Worm (Caenorhabditis elegans) whole organism, late embryonic: ENCODE measurements around the gene hlh-27.
"Not testable (repeated sequence)": the region's sequence is repeated elsewhere in the genome, so short reads cannot be mapped to it uniquely, and the experiment has no call there.

ENCODE experiments used
- C38D4.7 ChIP-seq: fragments of 200-800 bp; sonication (Bioruptor generic); optimal IDR thresholded peaks from 2 replicates; lab custom pipeline; 2018; ENCODE audit warnings: mild to moderate bottlenecking, missing genetic modification characterization, moderate library complexity, missing compliant biosample characterization
- F13H6.1 ChIP-seq: sonication (generic microtip); optimal IDR thresholded peaks from 2 replicates; lab custom pipeline; 2016; ENCODE audit warnings: missing genetic modification characterization, missing compliant biosample characterization
- K09A11.1 ChIP-seq: sonication (generic microtip); optimal IDR thresholded peaks from 2 replicates; lab custom pipeline; 2017; ENCODE audit warnings: antibody characterized with exemption, mild to moderate bottlenecking, missing genetic modification characterization, missing compliant biosample characterization; ENCODE audit not compliant: insufficient read depth
- T23F11.4 ChIP-seq: fragments of 200-800 bp; sonication (Bioruptor generic); optimal IDR thresholded peaks from 2 replicates; lab custom pipeline; 2018; ENCODE audit warnings: mild to moderate bottlenecking, missing genetic modification characterization, missing compliant biosample characterization
- Y22D7AL.16 ChIP-seq: sonication (generic microtip); optimal IDR thresholded peaks from 2 replicates; lab custom pipeline; 2016; ENCODE audit warnings: missing genetic modification characterization, missing compliant biosample characterization
- ama-1 ChIP-seq: fragments of 150-350 bp; optimal IDR thresholded peaks from 2 replicates; lab custom pipeline; 2014
- ceh-18 ChIP-seq: sonication (generic microtip); optimal IDR thresholded peaks from 2 replicates; lab custom pipeline; 2016; ENCODE audit warnings: missing genetic modification characterization, missing compliant biosample characterization
- ceh-19 ChIP-seq: fragments of 200-800 bp; sonication (Bioruptor generic); optimal IDR thresholded peaks from 2 replicates; lab custom pipeline; 2018; ENCODE audit warnings: mild to moderate bottlenecking, missing genetic modification characterization, missing compliant biosample characterization
- ceh-2 ChIP-seq: sonication (generic microtip); optimal IDR thresholded peaks from 2 replicates; lab custom pipeline; 2016; ENCODE audit warnings: missing genotype, missing genetic modification characterization, missing compliant biosample characterization
- ceh-22 ChIP-seq: sonication (generic microtip); optimal IDR thresholded peaks from 2 replicates; lab custom pipeline; 2017; ENCODE audit warnings: missing biosample characterization, missing genetic modification characterization
- ceh-30 ChIP-seq: fragments of 150-350 bp; optimal IDR thresholded peaks from 2 replicates; lab custom pipeline; 2014; ENCODE audit warnings: missing biosample characterization, missing genetic modification characterization
- ceh-31 ChIP-seq: sonication (generic microtip); optimal IDR thresholded peaks from 2 replicates; lab custom pipeline; 2016; ENCODE audit warnings: missing genetic modification characterization, missing compliant biosample characterization
- ceh-34 ChIP-seq: sonication (generic microtip); optimal IDR thresholded peaks from 2 replicates; lab custom pipeline; 2016; ENCODE audit warnings: mild to moderate bottlenecking, missing genetic modification characterization, missing compliant biosample characterization
- ceh-45 ChIP-seq: fragments of 200-800 bp; sonication (Bioruptor generic); IDR thresholded peaks from 2 replicates; pipeline ENCODE4 v1.3.6; 2022; ENCODE audit warnings: missing genetic modification reagents, missing genetic modification characterization, missing compliant biosample characterization
- ceh-6 ChIP-seq: fragments of 200-800 bp; sonication (Bioruptor generic); optimal IDR thresholded peaks from 2 replicates; lab custom pipeline; 2018; ENCODE audit warnings: mild to moderate bottlenecking, missing genetic modification characterization, missing compliant biosample characterization
- ceh-9 ChIP-seq: sonication (generic microtip); optimal IDR thresholded peaks from 2 replicates; lab custom pipeline; 2016; ENCODE audit warnings: mild to moderate bottlenecking, missing genetic modification characterization, inconsistent platforms, missing compliant biosample characterization
- dmd-4 ChIP-seq: sonication (generic microtip); optimal IDR thresholded peaks from 2 replicates; lab custom pipeline; 2016; ENCODE audit warnings: borderline replicate concordance, missing genetic modification characterization, missing compliant biosample characterization
- dve-1 ChIP-seq: sonication (generic microtip); optimal IDR thresholded peaks from 2 replicates; lab custom pipeline; 2017; ENCODE audit warnings: antibody characterized with exemption, mild to moderate bottlenecking, missing genetic modification characterization, missing compliant biosample characterization
- elt-2 ChIP-seq: sonication (generic microtip); optimal IDR thresholded peaks from 2 replicates; lab custom pipeline; 2016; ENCODE audit warnings: missing genetic modification reagents, missing genetic modification characterization, missing compliant biosample characterization
- elt-4 ChIP-seq: sonication (generic microtip); optimal IDR thresholded peaks from 2 replicates; lab custom pipeline; 2016; ENCODE audit warnings: missing genetic modification characterization, missing compliant biosample characterization
- fax-1 ChIP-seq: sonication (generic microtip); optimal IDR thresholded peaks from 2 replicates; lab custom pipeline; 2016; ENCODE audit warnings: missing genotype, missing genetic modification characterization, missing compliant biosample characterization
- fkh-6 ChIP-seq: sonication (generic microtip); optimal IDR thresholded peaks from 2 replicates; lab custom pipeline; 2016; ENCODE audit warnings: missing genetic modification characterization, missing compliant biosample characterization
- gmeb-2 ChIP-seq: sonication (generic microtip); optimal IDR thresholded peaks from 2 replicates; lab custom pipeline; 2016; ENCODE audit warnings: missing genetic modification characterization, inconsistent platforms, missing compliant biosample characterization
- lin-11 ChIP-seq: fragments of 200-800 bp; sonication (Bioruptor generic); optimal IDR thresholded peaks from 2 replicates; lab custom pipeline; 2018; ENCODE audit warnings: mild to moderate bottlenecking, missing genetic modification characterization, missing compliant biosample characterization
- madf-2 ChIP-seq: sonication (generic microtip); optimal IDR thresholded peaks from 2 replicates; lab custom pipeline; 2017; ENCODE audit warnings: missing genetic modification characterization, missing compliant biosample characterization
- mec-3 ChIP-seq: sonication (generic microtip); optimal IDR thresholded peaks from 2 replicates; lab custom pipeline; 2016; ENCODE audit warnings: borderline replicate concordance, missing genetic modification characterization, missing compliant biosample characterization
- nfya-1 ChIP-seq: sonication (generic microtip); optimal IDR thresholded peaks from 2 replicates; lab custom pipeline; 2017; ENCODE audit warnings: missing genetic modification characterization, mild to moderate bottlenecking, missing compliant biosample characterization, antibody characterized with exemption, moderate library complexity
- odd-2 ChIP-seq: sonication (generic microtip); optimal IDR thresholded peaks from 2 replicates; lab custom pipeline; 2017; ENCODE audit warnings: antibody characterized with exemption, mild to moderate bottlenecking, missing genetic modification characterization, missing compliant biosample characterization
- pag-3 ChIP-seq: sonication (generic microtip); optimal IDR thresholded peaks from 2 replicates; lab custom pipeline; 2016; ENCODE audit warnings: missing compliant biosample characterization, missing genetic modification characterization, borderline replicate concordance
- pat-9 ChIP-seq: fragments of 200-800 bp; sonication (Bioruptor generic); optimal IDR thresholded peaks from 2 replicates; lab custom pipeline; 2018; ENCODE audit warnings: mild to moderate bottlenecking, missing genetic modification characterization, moderate library complexity, missing compliant biosample characterization
- pax-1 ChIP-seq: fragments of 150-350 bp; optimal IDR thresholded peaks from 2 replicates; lab custom pipeline; 2014; ENCODE audit warnings: missing biosample characterization, missing genetic modification characterization
- pros-1 ChIP-seq: fragments of 150-350 bp; optimal IDR thresholded peaks from 2 replicates; lab custom pipeline; 2014; ENCODE audit warnings: missing biosample characterization, missing genetic modification reagents, missing genetic modification characterization
- ref-2 ChIP-seq: sonication (generic microtip); optimal IDR thresholded peaks from 2 replicates; lab custom pipeline; 2016; ENCODE audit warnings: missing genetic modification characterization, missing compliant biosample characterization
- syd-9 ChIP-seq: sonication (generic microtip); optimal IDR thresholded peaks from 2 replicates; lab custom pipeline; 2016; ENCODE audit warnings: mild to moderate bottlenecking, missing genetic modification characterization, moderate library complexity, missing compliant biosample characterization
- tbx-2 ChIP-seq: sonication (generic microtip); optimal IDR thresholded peaks from 2 replicates; lab custom pipeline; 2016; ENCODE audit warnings: missing genetic modification characterization, missing compliant biosample characterization
- tbx-7 ChIP-seq: sonication (generic microtip); optimal IDR thresholded peaks from 2 replicates; lab custom pipeline; 2016; ENCODE audit warnings: missing genotype, missing genetic modification characterization, missing compliant biosample characterization
- ttx-3 ChIP-seq: sonication (generic microtip); optimal IDR thresholded peaks from 2 replicates; lab custom pipeline; 2016; ENCODE audit warnings: missing genetic modification reagents, missing genetic modification characterization, missing compliant biosample characterization
- unc-86 ChIP-seq: sonication (generic microtip); optimal IDR thresholded peaks from 2 replicates; lab custom pipeline; 2016; ENCODE audit warnings: missing genetic modification characterization, missing compliant biosample characterization
- zip-5 ChIP-seq: sonication (generic microtip); optimal IDR thresholded peaks from 2 replicates; lab custom pipeline; 2016; ENCODE audit warnings: missing genetic modification characterization, missing compliant biosample characterization
- ztf-16 ChIP-seq: sonication (generic microtip); optimal IDR thresholded peaks from 2 replicates; lab custom pipeline; 2017; ENCODE audit warnings: missing genetic modification characterization, missing compliant biosample characterization

hlh-27 gene

ce11 chrII:5537524-5537923, 2.5 kb downstream of the hlh-27 start, which contains the start of gene C17C3.11:
Gene C17C3.11, plus strand, starts transcription at chrII:5537824.
- no peak for TF ChIP-seq syd-9 (tag; lab: Kevin White, UChicago)
- no peak for TF ChIP-seq F13H6.1 (tag; lab: Kevin White, UChicago)
- TF ChIP-seq pag-3 (tag; lab: Kevin White, UChicago), result no peak
- no peak for TF ChIP-seq elt-2 (tag; lab: Kevin White, UChicago)
- no peak for TF ChIP-seq odd-2 (tag; lab: Kevin White, UChicago)
- no peak for TF ChIP-seq Y22D7AL.16 (tag; lab: Kevin White, UChicago)
- no peak for TF ChIP-seq ttx-3 (tag; lab: Kevin White, UChicago)
- TF ChIP-seq ceh-31, result no peak

- TF ChIP-seq ceh-18 (tag; lab: Kevin White, UChicago), result no peak
- no peak for TF ChIP-seq T23F11.4 (GFP tag; lab: Kevin White, UChicago)
- no peak for TF ChIP-seq pat-9 (tag; lab: Kevin White, UChicago)
- no peak for TF ChIP-seq dve-1 (tag; lab: Kevin White, UChicago)
- no peak for TF ChIP-seq Y22D7AL.16 (tag; lab: Kevin White, UChicago)
- TF ChIP-seq zip-5 (tag; lab: Kevin White, UChicago), result no peak
- no peak for TF ChIP-seq ceh-34 (tag; lab: Kevin White, UChicago)
- no peak for TF ChIP-seq dmd-4 (tag; lab: Kevin White, UChicago)
- TF ChIP-seq gmeb-2 (tag; lab: Kevin White, UChicago), result no peak
- TF ChIP-seq madf-2 (tag; lab: Kevin White, UChicago), result no peak
- TF ChIP-seq ceh-45, result no peak
- no peak for TF ChIP-seq elt-4 (tag; lab: Kevin White, UChicago)
- TF ChIP-seq lin-11 (tag; lab: Kevin White, UChicago), result no peak
- TF ChIP-seq ceh-2, result no peak
- TF ChIP-seq unc-86 (tag; lab: Kevin White, UChicago), result no peak
- TF ChIP-seq syd-9 (tag; lab: Kevin White, UChicago), result no peak
- no peak for TF ChIP-seq pros-1 (tag; lab: Kevin White, UChicago)
- TF ChIP-seq ceh-31, result no peak
- TF ChIP-seq ceh-22 (tag; lab: Kevin White, UChicago), result no peak
Observed at ce11 chrII:5537078-5537477, 2.9 kb downstream of the hlh-27 start.

ce11 chrII:5534939-5535338, 5.1 kb downstream of the hlh-27 start, which contains the start of gene hlh-25:
Gene hlh-25, plus strand, starts transcription at chrII:5535239.
- TF ChIP-seq ref-2 (tag; lab: Kevin White, UChicago); C38D4.7 (GFP tag; lab: Kevin White, UChicago); ceh-18 (tag; lab: Kevin White, UChicago): not testable (repeated sequence)

- TF ChIP-seq nfya-1 (tag; lab: Kevin White, UChicago) (no peak), ceh-9 (tag; lab: Kevin White, UChicago) (no peak), fax-1 (tag; lab: Kevin White, UChicago) (no peak), mec-3 (tag; lab: Kevin White, UChicago) (no peak), lin-11 (tag; lab: Kevin White, UChicago) (no peak), ceh-30 (no peak), elt-2 (tag; lab: Kevin White, UChicago) (no peak), F13H6.1 (tag; lab: Kevin White, UChicago) (no peak), ztf-16 (tag; lab: Kevin White, UChicago) (no peak), Y22D7AL.16 (tag; lab: Kevin White, UChicago) (no peak), tbx-7 (tag; lab: Kevin White, UChicago) (no peak), K09A11.1 (tag; lab: Kevin White, UChicago) (no peak), tbx-2 (tag; lab: Kevin White, UChicago) (no peak), ama-1 (lab: Kevin White, UChicago) (no peak), unc-86 (tag; lab: Kevin White, UChicago) (no peak), dmd-4 (tag; lab: Kevin White, UChicago) (no peak), ceh-6 (GFP tag; lab: Kevin White, UChicago) (no peak), pax-1 (tag; lab: Kevin White, UChicago) (no peak), fkh-6 (no peak), ceh-19 (GFP tag; lab: Kevin White, UChicago) (no peak)
- TF ChIP-seq, all 69 proteins: peak for 0
Observed at ce11 chrII:5533642-5534041, 6.4 kb downstream of the hlh-27 start, which contains the start of gene hlh-26. Gene hlh-26, minus strand, starts transcription at chrII:5533742.
